Worm (Caenorhabditis elegans) whole organism, mixed stage, embryonic: ENCODE measurements around the gene mltn-1.

Experiments used
- lsy-2 ChIP-seq: fragments of 150-350 bp; optimal IDR thresholded peaks from 2 replicates; lab custom pipeline; 2014; ENCODE audit warnings: missing biosample characterization, missing genetic modification characterization
- snpc-4 ChIP-seq: fragments of 150-350 bp; optimal IDR thresholded peaks from 2 replicates; lab custom pipeline; 2014; ENCODE audit warnings: missing biosample characterization, missing genetic modification characterization
- unc-62 ChIP-seq: fragments of 150-350 bp; optimal IDR thresholded peaks from 2 replicates; lab custom pipeline; 2014; ENCODE audit warnings: missing biosample characterization, missing genetic modification reagents, missing genetic modification characterization

- TF ChIP-seq unc-62 (GFP tag; lab: Kevin White, UChicago): no peak
- no peak for TF ChIP-seq lsy-2 (tag; lab: Kevin White, UChicago)
- TF ChIP-seq snpc-4 (tag; lab: Kevin White, UChicago): no peak
These were observed 22.5 kb upstream of the mltn-1 start for ce11 chrII:13167493-13167892.
